Worm (Caenorhabditis elegans) whole organism, L1 larva: ENCODE results near the gene F10C2.4.

Source experiments
- C16A3.4 ChIP-seq: fragments of 150-350 bp; optimal IDR thresholded peaks from 2 replicates; lab custom pipeline; 2014; ENCODE audit warnings: missing biosample characterization, missing genetic modification characterization
- C34B4.2 ChIP-seq: sonication (generic microtip); optimal IDR thresholded peaks from 2 replicates; lab custom pipeline; 2017; ENCODE audit warnings: mild to moderate bottlenecking, missing genetic modification characterization, missing compliant biosample characterization
- F16B12.6 ChIP-seq: fragments of 150-350 bp; optimal IDR thresholded peaks from 2 replicates; lab custom pipeline; 2014; ENCODE audit warnings: missing biosample characterization, missing genetic modification characterization
- alr-1 ChIP-seq: fragments of 200-800 bp; sonication (Bioruptor generic); optimal IDR thresholded peaks from 2 replicates; lab custom pipeline; 2018; ENCODE audit warnings: borderline replicate concordance, mild to moderate bottlenecking, missing genetic modification characterization, missing compliant biosample characterization
- ama-1 ChIP-seq: fragments of 150-350 bp; optimal IDR thresholded peaks from 2 replicates; lab custom pipeline; 2014
- ceh-82 ChIP-seq, 3 experiments: fragments of 150-350 bp in 1 of 3; sonication (generic microtip) in 2 of 3; optimal IDR thresholded peaks; 2 replicates each; lab custom pipeline; 2014 to 2017; ENCODE audit warnings: missing biosample characterization in 3 of 3, missing genetic modification characterization in 3 of 3
- ceh-88 ChIP-seq: fragments of 200-800 bp; sonication (Bioruptor generic); IDR thresholded peaks from 2 replicates; pipeline ENCODE4 v1.3.6; 2022; ENCODE audit warnings: missing genetic modification characterization, missing compliant biosample characterization
- ces-1 ChIP-seq: fragments of 150-350 bp; optimal IDR thresholded peaks from 2 replicates; lab custom pipeline; 2014; ENCODE audit warnings: missing biosample characterization, missing genetic modification reagents, missing genetic modification characterization
- efl-1 ChIP-seq, 4 experiments: fragments of 150-350 bp; optimal IDR thresholded peaks in 3 of 4; peaks in 1 of 4; 1 replicate in 1 of 4; 2 replicates in 3 of 4; lab custom pipeline; 2014; ENCODE audit warnings: missing biosample characterization in 2 of 4, missing genetic modification characterization in 2 of 4, missing genetic modification reagents in 2 of 4
- efl-3 ChIP-seq: fragments of 200-800 bp; sonication (Bioruptor generic); optimal IDR thresholded peaks from 2 replicates; lab custom pipeline; 2018; ENCODE audit warnings: mild to moderate bottlenecking, missing genetic modification characterization, missing compliant biosample characterization
- egl-13 ChIP-seq: sonication (generic microtip); optimal IDR thresholded peaks from 2 replicates; lab custom pipeline; 2016; ENCODE audit warnings: missing genotype, missing genetic modification reagents, missing genetic modification characterization, missing compliant biosample characterization
- elt-3 ChIP-seq, 6 experiments: fragments of 150-350 bp in 1 of 6; sonication (generic microtip); optimal IDR thresholded peaks; 2 replicates each; lab custom pipeline; 2017 to 2018; ENCODE audit warnings: missing biosample characterization in 6 of 6, missing genetic modification characterization in 6 of 6, inconsistent platforms in 1 of 6
- fkh-10 ChIP-seq: sonication (generic microtip); optimal IDR thresholded peaks from 2 replicates; lab custom pipeline; 2017; ENCODE audit warnings: missing biosample characterization, missing genetic modification reagents, missing genetic modification characterization
- fkh-4 ChIP-seq: sonication (generic microtip); optimal IDR thresholded peaks from 2 replicates; lab custom pipeline; 2016; ENCODE audit warnings: missing compliant biosample characterization, missing genetic modification characterization, borderline replicate concordance
- fos-1 ChIP-seq: fragments of 150-350 bp; optimal IDR thresholded peaks from 2 replicates; lab custom pipeline; 2014; ENCODE audit warnings: missing biosample characterization, missing genetic modification characterization
- grh-1 ChIP-seq: fragments of 200-800 bp; sonication (Bioruptor generic); IDR thresholded peaks from 2 replicates; pipeline ENCODE4 v1.3.6; 2022; ENCODE audit warnings: missing genetic modification reagents, missing genetic modification characterization, missing compliant biosample characterization
- hlh-17 ChIP-seq: fragments of 200-800 bp; sonication (Bioruptor generic); optimal IDR thresholded peaks from 2 replicates; lab custom pipeline; 2018; ENCODE audit warnings: missing genetic modification characterization, mild to moderate bottlenecking, missing compliant biosample characterization, moderate library complexity, borderline replicate concordance
- hpl-2 ChIP-seq: fragments of 150-350 bp; optimal IDR thresholded peaks from 2 replicates; lab custom pipeline; 2014; ENCODE audit warnings: missing biosample characterization, missing genetic modification reagents, missing genetic modification characterization
- lin-14 ChIP-seq: fragments of 200-800 bp; sonication (Bioruptor generic); optimal IDR thresholded peaks from 2 replicates; lab custom pipeline; 2018; ENCODE audit warnings: mild to moderate bottlenecking, missing genetic modification characterization, moderate library complexity, missing compliant biosample characterization
- lin-35 ChIP-seq, 2 experiments: fragments of 150-350 bp; optimal IDR thresholded peaks; 2 replicates each; lab custom pipeline; 2014; ENCODE audit warnings: missing biosample characterization in 2 of 2, missing genetic modification characterization in 2 of 2, missing genetic modification reagents in 2 of 2
- lir-3 ChIP-seq: sonication (generic microtip); optimal IDR thresholded peaks from 2 replicates; lab custom pipeline; 2016; ENCODE audit warnings: mild to moderate bottlenecking, missing genetic modification characterization, moderate library complexity, missing compliant biosample characterization; ENCODE audit not compliant: poor library complexity
- lsy-2 ChIP-seq, 2 experiments: fragments of 150-350 bp; optimal IDR thresholded peaks; 2 replicates each; lab custom pipeline; 2014; ENCODE audit warnings: missing biosample characterization in 2 of 2, missing genetic modification characterization in 2 of 2
- mep-1 ChIP-seq: fragments of 150-350 bp; optimal IDR thresholded peaks from 2 replicates; lab custom pipeline; 2014; ENCODE audit warnings: missing biosample characterization, missing genetic modification characterization
- nhr-11 ChIP-seq: fragments of 150-350 bp; optimal IDR thresholded peaks from 2 replicates; lab custom pipeline; 2014; ENCODE audit warnings: missing biosample characterization, missing genetic modification characterization
- nhr-12 ChIP-seq: sonication (generic microtip); optimal IDR thresholded peaks from 2 replicates; lab custom pipeline; 2017; ENCODE audit warnings: missing biosample characterization, missing genetic modification characterization
- nhr-20 ChIP-seq: sonication (generic microtip); optimal IDR thresholded peaks from 2 replicates; lab custom pipeline; 2016; ENCODE audit warnings: mild to moderate bottlenecking, missing genetic modification characterization, missing compliant biosample characterization
- nhr-47 ChIP-seq: sonication (generic microtip); optimal IDR thresholded peaks from 2 replicates; lab custom pipeline; 2016; ENCODE audit warnings: mild to moderate bottlenecking, missing genetic modification characterization, moderate library complexity, missing compliant biosample characterization
- nhr-71 ChIP-seq: sonication (generic microtip); optimal IDR thresholded peaks from 2 replicates; lab custom pipeline; 2016; ENCODE audit warnings: mild to moderate bottlenecking, missing genetic modification characterization, moderate library complexity, missing compliant biosample characterization
- nhr-77 ChIP-seq: fragments of 150-350 bp; optimal IDR thresholded peaks from 2 replicates; lab custom pipeline; 2014; ENCODE audit warnings: missing biosample characterization, missing genetic modification characterization
- nhr-85 ChIP-seq: sonication (generic microtip); peaks from one replicate; lab custom pipeline; 2016; ENCODE audit warnings: missing genetic modification characterization, inconsistent platforms, missing compliant biosample characterization
- nhr-90 ChIP-seq: sonication (generic microtip); optimal IDR thresholded peaks from 2 replicates; lab custom pipeline; 2016; ENCODE audit warnings: mild to moderate bottlenecking, missing genetic modification characterization, missing compliant biosample characterization; ENCODE audit not compliant: poor library complexity
- pag-3 ChIP-seq: sonication (generic microtip); optimal IDR thresholded peaks from 2 replicates; lab custom pipeline; 2017; ENCODE audit warnings: missing genetic modification characterization, mild to moderate bottlenecking, missing compliant biosample characterization, antibody characterized with exemption, borderline replicate concordance; ENCODE audit not compliant: insufficient read depth
- skn-1 ChIP-seq: fragments of 150-350 bp; optimal IDR thresholded peaks from 2 replicates; lab custom pipeline; 2014; ENCODE audit warnings: missing biosample characterization, missing genetic modification characterization
- snu-23 ChIP-seq: sonication (generic microtip); optimal IDR thresholded peaks from 2 replicates; lab custom pipeline; 2016; ENCODE audit warnings: missing genetic modification characterization, missing compliant biosample characterization
- sptf-1 ChIP-seq: fragments of 150-350 bp; optimal IDR thresholded peaks from 2 replicates; lab custom pipeline; 2014; ENCODE audit warnings: missing biosample characterization, missing genetic modification characterization
- swsn-7 ChIP-seq: sonication (generic microtip); optimal IDR thresholded peaks from 2 replicates; lab custom pipeline; 2016; ENCODE audit warnings: missing genetic modification characterization, missing compliant biosample characterization
- tbx-2 ChIP-seq: sonication (generic microtip); optimal IDR thresholded peaks from 2 replicates; lab custom pipeline; 2016; ENCODE audit warnings: missing genetic modification characterization, missing compliant biosample characterization
- unc-30 ChIP-seq: sonication (generic microtip); optimal IDR thresholded peaks from 2 replicates; lab custom pipeline; 2017; ENCODE audit warnings: missing biosample characterization, missing genetic modification characterization
- vab-15 ChIP-seq: sonication (generic microtip); optimal IDR thresholded peaks from 2 replicates; lab custom pipeline; 2017; ENCODE audit warnings: missing genotype, mild to moderate bottlenecking, missing genetic modification characterization, missing compliant biosample characterization
- xbp-1 ChIP-seq: sonication (generic microtip); optimal IDR thresholded peaks from 2 replicates; lab custom pipeline; 2016; ENCODE audit warnings: missing genetic modification characterization, missing compliant biosample characterization

F10C2.4 gene

ce11 chrV:11993706-11994345 lies 47.5 kb upstream of the F10C2.4 start, which contains the start of the genes cyl-1 and C52E4.7 (continued):
- TF ChIP-seq ceh-82 (tag; optimal IDR thresholded peaks at IDR 0.05; lab: Kevin White, UChicago) = peak in 2 of 3 experiments; percentile 35 to 40
- TF ChIP-seq xbp-1 (tag; lab: Kevin White, UChicago) = peak; percentile 46
- TF ChIP-seq snu-23 (GFP tag; lab: Kevin White, UChicago) = peak; percentile 63
- no peak for TF ChIP-seq ama-1 (lab: Kevin White, UChicago)
- peak; percentile 80 for TF ChIP-seq mep-1 (tag; lab: Kevin White, UChicago)
- TF ChIP-seq lsy-2 (tag; optimal IDR thresholded peaks at IDR 0.05; lab: Kevin White, UChicago) = peak; percentile 54 to 86
- peak; percentile 91 for TF ChIP-seq F16B12.6 (tag; lab: Kevin White, UChicago)
- TF ChIP-seq skn-1 (tag; lab: Kevin White, UChicago) = peak; percentile 76
- TF ChIP-seq efl-1 (optimal IDR thresholded peaks at IDR 0.05; lab: Kevin White, UChicago) = peak; percentile 71 to 74
- TF ChIP-seq efl-1 (GFP tag; optimal IDR thresholded peaks at IDR 0.05 in 1 of 2; lab: Kevin White, UChicago) = peak; percentile 65 to 87
- TF ChIP-seq nhr-90 (tag; lab: Kevin White, UChicago) = no peak
- peak; percentile 56 for TF ChIP-seq lin-14
- TF ChIP-seq nhr-47 = peak; percentile 50

DNA sequence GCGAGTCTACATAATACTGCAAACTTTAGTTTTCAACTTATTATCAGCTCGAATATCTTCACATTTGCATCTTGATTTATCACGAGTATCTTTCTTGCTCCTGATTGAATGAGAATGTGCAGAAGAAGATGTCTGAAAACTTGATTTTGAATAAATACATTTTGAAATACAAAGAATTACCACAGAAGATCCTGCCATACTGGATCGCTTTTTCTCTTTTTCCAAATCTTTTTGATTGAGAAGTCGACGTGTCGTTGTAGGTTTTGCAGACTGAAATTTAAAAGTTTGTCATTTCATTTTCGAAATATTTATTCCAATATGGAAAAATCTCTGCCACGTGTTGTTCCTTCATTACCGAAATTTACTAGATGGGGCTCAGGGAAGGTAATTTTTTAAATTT lies 45.5 kb upstream of the F10C2.4 start, which contains the start of gene C52E4.12:
TSS of gene C52E4.12 (plus strand) at position 301 of the 400 bp plus-strand sequence.
- no peak for TF ChIP-seq ceh-88 (GFP tag; lab: Robert Waterston, UW)
- TF ChIP-seq C34B4.2 (tag; lab: Kevin White, UChicago) = no peak

- no peak for TF ChIP-seq nhr-11 (tag; lab: Kevin White, UChicago)
- TF ChIP-seq hpl-2 (GFP tag; lab: Kevin White, UChicago) = no peak
- TF ChIP-seq egl-13 (tag; lab: Kevin White, UChicago) = peak; percentile 50
- TF ChIP-seq sptf-1 = no peak
- no peak for TF ChIP-seq pag-3
- no peak for TF ChIP-seq fkh-4 (tag; lab: Kevin White, UChicago)
Observed at ce11 chrV:11997403-11997802, 44.0 kb upstream of the F10C2.4 start.

- TF ChIP-seq hlh-17 (GFP tag; lab: Kevin White, UChicago) = no peak
- TF ChIP-seq lsy-2 (tag; optimal IDR thresholded peaks at IDR 0.05; lab: Kevin White, UChicago) = peak; percentile 73 to 79
- TF ChIP-seq nhr-47 = peak; percentile 92
- peak; percentile 87 for TF ChIP-seq nhr-71
- TF ChIP-seq ces-1 (GFP tag; lab: Kevin White, UChicago) = no peak
- TF ChIP-seq pag-3 = no peak
- peak; percentile 88 for TF ChIP-seq swsn-7 (tag; lab: Kevin White, UChicago)
- no peak for TF ChIP-seq efl-3 (GFP tag; lab: Kevin White, UChicago)
- peak; percentile 18 for TF ChIP-seq fkh-10 (GFP tag; lab: Kevin White, UChicago)
- peak; percentile 83 for TF ChIP-seq nhr-85
- TF ChIP-seq lir-3 = peak; percentile 56
- no peak for TF ChIP-seq hpl-2 (GFP tag; lab: Kevin White, UChicago)
- no peak for TF ChIP-seq unc-30 (tag; lab: Kevin White, UChicago)
- peak; percentile 94 for TF ChIP-seq nhr-20
- peak; percentile 64 to 73 for TF ChIP-seq efl-1 (optimal IDR thresholded peaks at IDR 0.05; lab: Kevin White, UChicago)
- peak; percentile 48 to 97 for TF ChIP-seq efl-1 (GFP tag; optimal IDR thresholded peaks at IDR 0.05 in 1 of 2; lab: Kevin White, UChicago)
- TF ChIP-seq ama-1 (lab: Kevin White, UChicago) = no peak
- TF ChIP-seq C16A3.4 (tag; lab: Kevin White, UChicago) = peak; percentile 81
- peak; percentile 49 to 71 (median 67) for TF ChIP-seq ceh-82 (tag; optimal IDR thresholded peaks at IDR 0.05; lab: Kevin White, UChicago)
- TF ChIP-seq grh-1 (GFP tag; lab: Robert Waterston, UW) = 0 out of 2 replicates have a peak, but pooled peaks have one; percentile 18
- no peak for TF ChIP-seq nhr-12
- peak; percentile 81 for TF ChIP-seq lin-14
- TF ChIP-seq alr-1 (tag; lab: Kevin White, UChicago) = no peak
- peak; percentile 71 to 82 for TF ChIP-seq lin-35 (GFP tag; optimal IDR thresholded peaks at IDR 0.05; lab: Kevin White, UChicago)
- peak; percentile 76 for TF ChIP-seq tbx-2
- no peak for TF ChIP-seq sptf-1
- TF ChIP-seq nhr-77 = peak; percentile 43
- TF ChIP-seq elt-3 (tag; optimal IDR thresholded peaks at IDR 0.05; lab: Kevin White, UChicago) = peak in 5 of 6 experiments; percentile 17 to 58 (median 43)
- no peak for TF ChIP-seq vab-15 (tag; lab: Kevin White, UChicago)
- peak; percentile 35 for TF ChIP-seq fos-1
- peak; percentile 87 for TF ChIP-seq mep-1 (tag; lab: Kevin White, UChicago)
- TF ChIP-seq C34B4.2 (tag; lab: Kevin White, UChicago) = no peak
Observed at ce11 chrV:12001747-12002456, 39.5 kb upstream of the F10C2.4 start, which contains the start of gene gcy-33. Gene gcy-33, minus strand, starts transcription at chrV:12001797.
